Worm (Caenorhabditis elegans): ENCODE measurements around the gene str-256.

Gene str-256

DNA sequence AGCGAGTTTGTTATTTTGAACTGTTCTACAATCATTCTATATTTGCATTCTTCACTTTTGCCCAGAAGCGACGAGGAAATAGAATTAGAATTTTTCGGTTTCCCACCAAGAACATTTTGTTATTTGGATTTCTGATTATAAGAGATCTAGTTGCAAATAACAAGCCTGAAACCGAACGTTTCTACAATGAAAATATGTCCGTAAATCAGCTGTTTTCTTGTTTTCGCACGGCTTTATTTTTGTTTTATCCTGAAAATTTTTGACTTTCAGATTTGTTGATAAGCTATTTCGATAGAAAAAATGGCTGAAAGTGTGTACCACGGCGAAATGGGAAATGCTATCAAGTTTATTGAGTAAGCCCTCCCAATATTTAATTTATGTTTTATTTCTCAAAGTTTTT lies 26.5 kb upstream of the str-256 start, which contains the start of gene srw-108:
srw-108 (plus strand) TSS at position 301 of the 400 bp plus-strand sequence.
- TF ChIP-seq nhr-28 (tag; optimal IDR thresholded peaks at IDR 0.05) (no peak), ceh-9 (tag; optimal IDR thresholded peaks at IDR 0.05) (no peak), ama-1 (optimal IDR thresholded peaks at IDR 0.05) (no peak), nhr-25 (tag; optimal IDR thresholded peaks at IDR 0.05) (no peak), eor-1 (tag; optimal IDR thresholded peaks at IDR 0.05) (no peak)

DNA sequence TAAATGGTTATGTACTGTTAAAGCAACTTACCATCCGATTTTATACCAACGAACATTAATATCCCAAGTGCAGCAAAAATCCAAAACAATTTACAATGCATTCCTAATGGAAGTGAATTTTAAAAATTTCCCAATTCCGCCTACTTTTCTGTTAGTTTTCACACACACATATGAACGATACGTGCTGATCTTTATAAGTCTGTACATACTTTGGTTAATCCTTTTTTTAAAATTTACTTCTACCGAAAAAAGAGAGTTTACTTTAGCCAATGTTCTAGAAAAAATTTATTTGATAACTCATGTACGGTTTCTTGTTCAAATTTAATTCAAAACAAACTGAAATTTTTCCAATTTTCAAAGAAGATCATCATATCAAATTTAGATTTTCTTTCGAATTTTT lies 23.9 kb upstream of the str-256 start, which contains the start of gene R11G11.16:
R11G11.16 (minus strand) TSS at position 101 of the 400 bp plus-strand sequence.
- TF ChIP-seq zag-1 (tag; optimal IDR thresholded peaks at IDR 0.05) = no peak
- TF ChIP-seq nhr-67 (tag; optimal IDR thresholded peaks at IDR 0.05) = no peak
- TF ChIP-seq ceh-9 (tag; optimal IDR thresholded peaks at IDR 0.05) = no peak
- no peak for TF ChIP-seq nhr-76 (tag; optimal IDR thresholded peaks at IDR 0.05)
- no peak for TF ChIP-seq nhr-77 (tag; optimal IDR thresholded peaks at IDR 0.05)
- no peak for TF ChIP-seq lin-39 (tag; optimal IDR thresholded peaks at IDR 0.05)
- TF ChIP-seq egl-27 (tag; optimal IDR thresholded peaks at IDR 0.05) = no peak
- TF ChIP-seq pqm-1 (tag; optimal IDR thresholded peaks at IDR 0.05) = no peak
- no peak for TF ChIP-seq egl-5 (tag; optimal IDR thresholded peaks at IDR 0.05)
- TF ChIP-seq unc-62 (GFP tag; optimal IDR thresholded peaks at IDR 0.05) = no peak
- no peak for TF ChIP-seq lin-15B (tag; optimal IDR thresholded peaks at IDR 0.05)
- TF ChIP-seq nfya-1 (tag; optimal IDR thresholded peaks at IDR 0.05; ENCODE audit: insufficient read depth) = no peak
- no peak for TF ChIP-seq nhr-12 (tag; optimal IDR thresholded peaks at IDR 0.05)
- no peak for TF ChIP-seq unc-39 (tag; optimal IDR thresholded peaks at IDR 0.05)
- TF ChIP-seq ZK546.5 (tag; optimal IDR thresholded peaks at IDR 0.05) = no peak
- no peak for TF ChIP-seq nhr-43 (tag; optimal IDR thresholded peaks at IDR 0.05; ENCODE audit: poor library complexity, severe bottlenecking)
- TF ChIP-seq elt-1 (tag; optimal IDR thresholded peaks at IDR 0.05) = no peak
- no peak for TF ChIP-seq daf-12 (tag; optimal IDR thresholded peaks at IDR 0.05)
- no peak for TF ChIP-seq snpc-4 (tag; optimal IDR thresholded peaks at IDR 0.05)
- TF ChIP-seq mml-1 (tag; optimal IDR thresholded peaks at IDR 0.05) = no peak

DNA sequence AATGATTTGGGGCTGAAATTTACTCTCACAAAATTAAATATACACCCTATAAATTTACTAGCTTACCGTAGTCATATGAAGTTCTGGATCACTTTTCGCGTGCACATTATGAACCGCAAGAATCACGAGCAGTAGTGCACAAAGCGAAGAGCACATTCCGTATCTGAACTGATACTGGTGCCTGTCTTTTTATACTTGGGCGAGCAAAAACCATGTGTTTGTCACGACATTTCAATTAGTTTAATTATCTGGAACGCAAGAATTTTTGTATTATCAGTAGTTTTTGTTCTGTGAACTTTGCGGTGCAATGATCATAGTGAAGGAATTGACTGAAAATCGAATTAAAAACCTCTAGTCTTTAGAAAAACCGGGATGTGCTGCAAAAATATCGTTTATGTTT lies 22.9 kb upstream of the str-256 start, which contains the start of gene lipl-3:
lipl-3 (minus strand) TSS at position 161 of the 400 bp plus-strand sequence.
- TF ChIP-seq ztf-11 (tag; optimal IDR thresholded peaks at IDR 0.05) (no peak), nhr-43 (tag; optimal IDR thresholded peaks at IDR 0.05; ENCODE audit: poor library complexity, severe bottlenecking) (no peak), pqm-1 (tag; optimal IDR thresholded peaks at IDR 0.05) (peak; percentile 53), nhr-25 (tag; optimal IDR thresholded peaks at IDR 0.05) (no peak), elt-2 (tag; optimal IDR thresholded peaks at IDR 0.05) (peak; percentile 43), nhr-77 (tag; optimal IDR thresholded peaks at IDR 0.05) (no peak), snpc-4 (tag; optimal IDR thresholded peaks at IDR 0.05) (no peak), ama-1 (optimal IDR thresholded peaks at IDR 0.05) (no peak), skn-1 (tag; optimal IDR thresholded peaks at IDR 0.05) (no peak), lsy-12 (tag; optimal IDR thresholded peaks at IDR 0.05) (no peak), ztf-4 (tag; optimal IDR thresholded peaks at IDR 0.05) (no peak), nhr-67 (tag; optimal IDR thresholded peaks at IDR 0.05) (no peak)

DNA sequence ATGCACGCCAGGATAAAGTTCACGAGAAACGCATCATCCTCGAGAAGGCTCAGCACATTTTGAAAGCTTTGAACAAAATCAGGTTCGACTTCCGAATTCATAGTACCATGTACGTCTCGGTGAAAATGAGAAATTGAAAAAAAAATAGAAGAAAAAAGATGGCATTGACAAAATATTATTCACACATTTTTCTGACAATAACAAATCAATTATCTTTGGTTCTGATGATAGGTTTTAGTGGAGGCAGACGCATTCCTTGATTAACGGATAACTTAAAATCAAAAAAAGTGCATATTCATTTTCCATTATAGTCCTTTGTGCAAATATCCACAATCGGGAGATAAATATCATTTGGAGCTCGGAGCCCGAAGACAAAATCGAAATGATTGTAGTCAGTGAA lies 20.4 kb upstream of the str-256 start, which contains the start of gene srw-107:
srw-107 (minus strand) TSS at position 101 of the 400 bp plus-strand sequence.
- no peak for TF ChIP-seq nfya-1 (tag; optimal IDR thresholded peaks at IDR 0.05; ENCODE audit: insufficient read depth)
- TF ChIP-seq nhr-25 (tag; optimal IDR thresholded peaks at IDR 0.05) = no peak
- no peak for TF ChIP-seq nhr-67 (tag; optimal IDR thresholded peaks at IDR 0.05)
- TF ChIP-seq nhr-23 (tag; optimal IDR thresholded peaks at IDR 0.05) = no peak
- no peak for TF ChIP-seq ceh-16 (tag; optimal IDR thresholded peaks at IDR 0.05)
- TF ChIP-seq unc-39 (tag; optimal IDR thresholded peaks at IDR 0.05) = no peak
- TF ChIP-seq ceh-82 (tag; optimal IDR thresholded peaks at IDR 0.05) = no peak
- TF ChIP-seq unc-62 (GFP tag; optimal IDR thresholded peaks at IDR 0.05) = no peak
- TF ChIP-seq ztf-11 (tag; optimal IDR thresholded peaks at IDR 0.05) = no peak
- TF ChIP-seq lin-39 (tag; optimal IDR thresholded peaks at IDR 0.05) = no peak
- TF ChIP-seq lin-15B (tag; optimal IDR thresholded peaks at IDR 0.05) = no peak
- TF ChIP-seq fkh-2 (tag; optimal IDR thresholded peaks at IDR 0.05) = no peak
- no peak for TF ChIP-seq pqm-1 (tag; optimal IDR thresholded peaks at IDR 0.05)
- no peak for TF ChIP-seq ceh-28 (tag; optimal IDR thresholded peaks at IDR 0.05)
- no peak for TF ChIP-seq egl-27 (tag; optimal IDR thresholded peaks at IDR 0.05)

DNA sequence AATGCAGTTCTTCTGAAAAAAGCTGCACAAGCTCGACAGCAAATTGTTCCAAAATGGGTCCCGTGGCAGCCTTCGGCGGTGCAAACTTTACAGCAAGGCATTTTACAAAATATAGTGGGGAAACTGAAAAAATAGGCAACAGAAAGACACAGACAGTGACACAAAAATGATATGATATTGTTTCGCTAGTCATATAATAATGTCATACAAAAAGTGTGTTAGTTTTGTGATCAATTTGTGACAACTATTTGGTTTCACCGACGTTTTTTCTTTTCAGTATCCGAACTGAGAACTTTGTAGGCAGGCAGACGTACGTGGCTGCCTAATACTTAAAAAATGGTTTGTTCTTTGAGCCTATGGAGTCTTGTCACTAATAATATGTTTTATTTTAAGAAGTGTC lies 18.3 kb upstream of the str-256 start, which contains the start of gene nhr-210:
nhr-210 (minus strand) TSS at position 101 of the 400 bp plus-strand sequence.
- TF ChIP-seq egl-5 (tag; optimal IDR thresholded peaks at IDR 0.05) (no peak), elt-2 (tag; optimal IDR thresholded peaks at IDR 0.05) (peak; percentile 13)

Data from whole organism, L3 larva.